Worm (Caenorhabditis elegans) whole organism, mixed stage, embryonic: Measurements from ENCODE around the gene uig-1.

Experiments used
- ham-2 ChIP-seq: fragments of 200-800 bp; sonication (Bioruptor generic); optimal IDR thresholded peaks from 2 replicates; lab custom pipeline; 2018; ENCODE audit warnings: mild to moderate bottlenecking, missing genetic modification characterization, missing compliant biosample characterization
- lsy-2 ChIP-seq: fragments of 150-350 bp; optimal IDR thresholded peaks from 2 replicates; lab custom pipeline; 2014; ENCODE audit warnings: missing biosample characterization, missing genetic modification characterization
- mep-1 ChIP-seq: fragments of 150-350 bp; optimal IDR thresholded peaks from 2 replicates; lab custom pipeline; 2017; ENCODE audit warnings: missing biosample characterization, missing genetic modification reagents, missing genetic modification characterization, inconsistent platforms
- pha-4 ChIP-seq: fragments of 150-350 bp; optimal IDR thresholded peaks from 2 replicates; lab custom pipeline; 2018; ENCODE audit warnings: missing biosample characterization, missing genetic modification reagents, missing genetic modification characterization
- sptf-1 ChIP-seq: sonication (generic microtip); optimal IDR thresholded peaks from 2 replicates; lab custom pipeline; 2017; ENCODE audit warnings: mild to moderate bottlenecking, missing genetic modification characterization, moderate library complexity, missing compliant biosample characterization

DNA sequence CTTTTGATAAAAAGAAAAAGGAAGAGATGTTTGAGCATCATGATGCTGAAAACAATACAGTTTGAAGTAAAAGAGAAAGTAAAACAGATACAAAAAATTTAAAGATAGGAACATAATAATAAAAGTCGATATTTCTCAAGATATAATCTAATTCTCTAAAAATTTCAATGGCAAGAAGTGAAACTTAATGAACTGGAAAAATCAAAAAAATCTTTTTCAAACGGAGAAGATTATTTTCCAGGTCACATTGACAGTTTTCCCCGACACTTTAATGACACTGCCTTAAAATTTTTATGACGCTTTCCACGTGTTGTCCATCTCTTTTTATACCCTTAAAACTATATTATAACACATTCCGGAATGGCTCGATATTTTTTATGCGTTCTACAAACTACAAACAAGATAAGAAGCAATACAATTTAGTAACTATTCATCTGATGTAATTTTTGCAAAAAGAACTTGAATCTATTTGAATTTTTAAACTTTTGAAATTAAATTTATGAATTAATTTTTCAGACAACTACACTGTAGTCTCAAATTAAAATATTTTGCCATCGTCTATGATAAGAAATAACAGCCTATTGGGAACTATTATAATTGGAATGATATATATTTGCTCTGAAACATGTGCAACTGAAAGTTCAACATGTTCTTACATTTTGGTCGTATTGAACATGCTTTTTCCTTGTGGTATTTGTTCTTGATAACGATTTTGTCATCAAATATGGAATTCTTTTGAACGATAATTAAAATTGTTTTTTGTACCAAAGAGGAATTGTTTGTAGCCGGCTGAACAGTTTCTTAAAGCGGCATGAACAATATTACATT, 29.4 kb upstream of the uig-1 start, which contains the start of gene C50B6.7:
- TF ChIP-seq pha-4 (tag; lab: Kevin White, UChicago): no peak
- TF ChIP-seq ham-2 (GFP tag; lab: Kevin White, UChicago): no peak
- TF ChIP-seq lsy-2: no peak
- TF ChIP-seq sptf-1: no peak
- no peak for TF ChIP-seq mep-1
